Worm (Caenorhabditis elegans) whole organism, late embryonic: ENCODE data around the gene gba-1.

Source experiments
- K09A11.1 ChIP-seq: sonication (generic microtip); optimal IDR thresholded peaks from 2 replicates; lab custom pipeline; 2017; ENCODE audit warnings: antibody characterized with exemption, mild to moderate bottlenecking, missing genetic modification characterization, missing compliant biosample characterization; ENCODE audit not compliant: insufficient read depth
- fkh-10 ChIP-seq: fragments of 150-350 bp; optimal IDR thresholded peaks from 2 replicates; lab custom pipeline; 2014; ENCODE audit warnings: missing biosample characterization, missing genetic modification reagents, missing genetic modification characterization

DNA sequence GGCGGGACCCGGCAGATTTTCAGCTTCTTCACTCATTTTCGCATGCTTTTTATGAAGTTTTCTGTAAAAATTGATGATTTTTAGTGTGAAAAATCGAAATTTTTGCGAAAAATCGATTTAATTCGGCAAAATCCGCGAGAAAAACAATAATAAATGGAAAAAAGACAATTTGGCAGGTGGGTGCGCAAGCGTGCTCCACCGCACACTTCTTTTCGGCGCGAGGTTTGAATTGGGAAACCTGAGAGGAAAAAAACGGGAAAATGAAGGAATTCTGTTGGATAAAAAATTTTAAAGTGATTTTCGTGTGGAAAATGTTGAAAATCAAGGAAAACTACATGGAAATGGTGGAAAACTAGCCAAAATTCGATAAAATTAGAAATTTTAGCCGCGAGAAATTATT lies 27.5 kb downstream of the gba-1 start, which contains the start of gene Y59C2A.2:
- TF ChIP-seq fkh-10 (GFP tag; lab: Kevin White, UChicago) (no peak), K09A11.1 (tag; lab: Kevin White, UChicago) (no peak)
